Worm (Caenorhabditis elegans): ENCODE measurements around the gene col-132.

The col-132 gene

ce11 chrIV:13051073-13051472 is 39.8 kb downstream of the col-132 start, which contains the start of gene scl-11:
TSS of gene scl-11 (plus strand) at chrIV:13051373.
- TF ChIP-seq Y5F2A.4 (GFP tag; optimal IDR thresholded peaks at IDR 0.05), result no peak
- TF ChIP-seq F44E2.7 (GFP tag; IDR thresholded peaks at IDR 0.05), result no peak
- TF ChIP-seq unc-39 (tag; optimal IDR thresholded peaks at IDR 0.05), result no peak
- no peak for TF ChIP-seq nhr-25 (tag; optimal IDR thresholded peaks at IDR 0.05; ENCODE audit: borderline replicate concordance, insufficient read depth)
- TF ChIP-seq aly-2 (tag; optimal IDR thresholded peaks at IDR 0.05), result no peak
- TF ChIP-seq ZK546.5 (tag; optimal IDR thresholded peaks at IDR 0.05), result no peak
- no peak for TF ChIP-seq lin-38 (GFP tag; IDR thresholded peaks at IDR 0.05)
- no peak for TF ChIP-seq fos-1 (tag; optimal IDR thresholded peaks at IDR 0.05)
- TF ChIP-seq lin-15B (tag; optimal IDR thresholded peaks at IDR 0.05), result no peak
- TF ChIP-seq R02D3.7 (tag; optimal IDR thresholded peaks at IDR 0.05), result no peak
- no peak for TF ChIP-seq saeg-2 (GFP tag; IDR thresholded peaks at IDR 0.05)
- TF ChIP-seq spr-1 (tag; optimal IDR thresholded peaks at IDR 0.05), result no peak
- TF ChIP-seq pqm-1 (tag; optimal IDR thresholded peaks at IDR 0.05), result no peak
- TF ChIP-seq daf-12 (tag; optimal IDR thresholded peaks at IDR 0.05), result no peak
- no peak for TF ChIP-seq ces-1 (GFP tag; optimal IDR thresholded peaks at IDR 0.05)
- TF ChIP-seq zip-2 (tag; optimal IDR thresholded peaks at IDR 0.05), result no peak
- no peak for TF ChIP-seq nhr-28 (tag; optimal IDR thresholded peaks at IDR 0.05)
- no peak for TF ChIP-seq dve-1 (tag; optimal IDR thresholded peaks at IDR 0.05; ENCODE audit: insufficient read depth)
- TF ChIP-seq T20F7.1 (GFP tag; optimal IDR thresholded peaks at IDR 0.05), result no peak
- TF ChIP-seq lir-3 (tag; optimal IDR thresholded peaks at IDR 0.05), result no peak

- TF ChIP-seq cey-2 (tag; optimal IDR thresholded peaks at IDR 0.05; ENCODE audit: borderline replicate concordance, insufficient read depth), result no peak
- TF ChIP-seq rbr-2 (tag; optimal IDR thresholded peaks at IDR 0.05), result no peak
- TF ChIP-seq duxl-1 (tag; optimal IDR thresholded peaks at IDR 0.05; ENCODE audit: poor library complexity), result no peak
- TF ChIP-seq nhr-48 (tag; optimal IDR thresholded peaks at IDR 0.05), result no peak
- TF ChIP-seq spr-1 (tag; optimal IDR thresholded peaks at IDR 0.05), result no peak
- TF ChIP-seq arid-1 (GFP tag; conservative IDR thresholded peaks at IDR 0.05), result no peak
- TF ChIP-seq aly-2 (tag; optimal IDR thresholded peaks at IDR 0.05), result no peak
- TF ChIP-seq nhr-6 (tag; optimal IDR thresholded peaks at IDR 0.05), result no peak
These were observed 42.7 kb downstream of the col-132 start, which contains the start of gene scl-10 for ce11 chrIV:13048157-13048556. TSS of gene scl-10 (plus strand) at chrIV:13048457.

DNA sequence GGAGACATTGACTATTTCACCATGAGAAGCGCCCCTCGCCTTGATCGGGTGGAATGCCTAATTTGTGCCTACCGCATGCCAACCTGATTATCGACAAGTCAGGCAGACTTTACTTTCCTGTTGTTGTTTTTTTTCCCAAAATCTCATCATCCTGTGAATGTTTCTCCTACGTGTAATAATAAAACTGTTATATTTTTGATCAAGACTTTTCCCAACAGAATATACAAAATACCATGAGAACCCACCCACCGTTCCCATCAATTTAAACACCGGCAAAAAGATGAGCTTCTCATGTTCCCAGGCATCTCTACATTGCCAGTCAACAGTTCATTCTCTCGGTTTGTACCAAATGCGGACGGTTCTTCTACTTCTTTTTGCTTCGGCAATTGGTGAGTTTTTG is 44.0 kb downstream of the col-132 start, which contains the start of gene scl-9:
TSS of gene scl-9 (plus strand) at position 301 of the 400 bp plus-strand sequence.
- TF ChIP-seq ama-1 (optimal IDR thresholded peaks at IDR 0.05) (no peak), unc-62 (GFP tag; optimal IDR thresholded peaks at IDR 0.05 in 1 of 2) (peak in 1 of 2 experiments; percentile 49), unc-62 (tag; optimal IDR thresholded peaks at IDR 0.05) (no peak), hmg-1.1 (GFP tag; IDR thresholded peaks at IDR 0.05) (no peak), Y5F2A.4 (GFP tag; optimal IDR thresholded peaks at IDR 0.05) (no peak), set-16 (GFP tag; IDR thresholded peaks at IDR 0.05) (no peak)

DNA sequence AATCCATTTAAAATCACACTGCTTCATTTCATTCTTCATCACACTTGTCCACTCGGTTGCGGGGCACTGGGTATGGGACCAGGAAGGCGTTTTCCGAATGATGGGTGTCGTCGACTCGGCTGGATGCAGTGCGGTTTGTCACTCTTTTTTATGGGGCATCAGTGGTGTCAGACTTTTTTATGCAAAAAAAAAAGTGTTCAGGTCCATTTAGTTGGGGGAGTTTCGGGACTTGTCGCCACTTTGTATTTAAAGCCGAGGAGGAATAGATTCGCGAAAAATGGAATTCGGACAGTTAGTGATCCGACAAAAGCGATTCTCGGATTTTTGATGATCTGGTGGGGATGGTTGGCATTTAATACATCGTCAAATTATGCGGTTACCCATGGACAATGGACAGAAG is 45.9 kb downstream of the col-132 start:
- TF ChIP-seq mdl-1 (tag; optimal IDR thresholded peaks at IDR 0.05) (no peak), aha-1 (tag) (peak; percentile 90), hlh-11 (tag; optimal IDR thresholded peaks at IDR 0.05) (no peak)

- TF ChIP-seq ceh-44 (GFP tag; IDR thresholded peaks at IDR 0.05), result no peak
- no peak for TF ChIP-seq zfp-2 (tag; optimal IDR thresholded peaks at IDR 0.05)
- no peak for TF ChIP-seq nhr-42 (GFP tag; IDR thresholded peaks at IDR 0.05)
These were observed 48.8 kb downstream of the col-132 start, which contains the start of gene amt-2 for ce11 chrIV:13042091-13042490. TSS of gene amt-2 (plus strand) at chrIV:13042391.

Data from whole organism, L4 larva.